Worm (Caenorhabditis elegans): ENCODE data around the gene F41C3.1.

DNA sequence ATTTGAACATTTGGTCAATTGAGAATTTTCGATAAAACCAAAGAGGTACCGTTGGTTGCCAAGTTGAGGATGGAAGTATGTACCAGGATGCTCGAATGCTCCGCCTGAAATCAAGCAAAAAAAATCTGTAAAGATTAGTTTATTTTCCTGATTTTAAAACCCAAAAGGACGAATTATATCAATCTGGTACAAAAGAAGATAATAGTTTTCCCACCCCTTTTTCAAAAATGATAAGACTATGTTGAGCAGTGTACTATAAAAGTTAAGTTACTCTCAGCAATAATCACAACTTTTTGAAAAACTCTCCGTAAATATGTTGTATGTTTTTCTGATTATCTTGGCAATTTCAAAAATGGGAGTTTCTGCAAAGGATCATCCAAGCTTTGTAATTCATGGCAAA lies 6.4 kb downstream of the F41C3.1 start, which contains the start of gene F26G1.3:
- TF ChIP-seq snpc-4 (tag; optimal IDR thresholded peaks at IDR 0.05), result no peak
- TF ChIP-seq T20F7.1 (GFP tag; optimal IDR thresholded peaks at IDR 0.05), result no peak
- TF ChIP-seq F37D6.2 (tag; optimal IDR thresholded peaks at IDR 0.05), result no peak
- TF ChIP-seq egl-27 (tag; optimal IDR thresholded peaks at IDR 0.05), result no peak
- no peak for TF ChIP-seq unc-62 (GFP tag; optimal IDR thresholded peaks at IDR 0.05 in 1 of 2)
- TF ChIP-seq unc-62 (tag; optimal IDR thresholded peaks at IDR 0.05), result no peak
- TF ChIP-seq jun-1 (tag; optimal IDR thresholded peaks at IDR 0.05), result no peak
- TF ChIP-seq lin-15B (tag; optimal IDR thresholded peaks at IDR 0.05), result no peak

All from whole organism, L4 larva.